Worm (Caenorhabditis elegans): ENCODE measurements around the gene R03H10.6.

DNA sequence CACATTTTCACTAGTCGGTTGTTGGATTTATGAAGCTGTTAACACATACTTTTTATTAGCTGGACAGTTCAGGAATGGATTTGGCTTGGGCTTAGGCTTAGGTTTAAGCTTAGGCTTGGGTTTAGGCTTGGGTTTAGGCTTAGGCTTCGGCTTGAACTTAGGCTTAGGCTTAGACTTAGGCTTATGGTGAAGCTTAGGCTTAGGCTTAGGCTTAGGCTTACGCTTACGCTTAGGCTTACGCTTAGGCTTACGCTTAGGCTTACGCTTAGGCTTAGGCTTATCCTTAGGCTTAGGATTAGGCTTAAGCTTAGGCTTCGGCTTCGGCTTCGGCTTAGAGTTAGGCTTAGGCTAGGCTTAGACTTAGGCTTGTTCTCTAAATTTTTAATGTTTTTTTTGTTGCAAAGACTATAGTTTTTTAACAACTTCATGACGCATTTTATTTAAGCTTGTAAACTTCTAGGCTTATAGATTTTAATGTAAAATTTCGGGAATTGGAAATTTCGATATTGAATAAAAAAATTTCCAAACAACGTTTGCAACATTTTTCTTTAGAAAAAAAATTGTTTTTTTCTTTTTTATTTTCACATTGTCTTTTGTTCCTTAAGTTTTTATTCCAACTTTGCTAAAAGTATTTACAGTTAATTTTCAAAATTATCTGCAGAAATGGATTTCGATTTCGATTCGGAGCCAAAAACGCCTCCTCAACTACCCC is 18.0 kb downstream of the R03H10.6 start, which contains the start of gene R03H10.2:
- no peak for TF ChIP-seq nhr-11 (tag; optimal IDR thresholded peaks at IDR 0.05)
- no peak for TF ChIP-seq aly-2 (tag; optimal IDR thresholded peaks at IDR 0.05)
- no peak for TF ChIP-seq nhr-90 (tag; optimal IDR thresholded peaks at IDR 0.05; ENCODE audit: poor library complexity)
- TF ChIP-seq mdl-1 (tag; optimal IDR thresholded peaks at IDR 0.05), result no peak
- no peak for TF ChIP-seq sptf-1 (tag; optimal IDR thresholded peaks at IDR 0.05)
- TF ChIP-seq elt-3 (tag; optimal IDR thresholded peaks at IDR 0.05), result no peak
- no peak for TF ChIP-seq nhr-47 (tag; optimal IDR thresholded peaks at IDR 0.05)
- no peak for TF ChIP-seq isw-1 (GFP tag; IDR thresholded peaks at IDR 0.05)

Data from whole organism, L1 larva.